Worm (Caenorhabditis elegans): ENCODE results near the gene W06A7.2.

Gene W06A7.2

DNA sequence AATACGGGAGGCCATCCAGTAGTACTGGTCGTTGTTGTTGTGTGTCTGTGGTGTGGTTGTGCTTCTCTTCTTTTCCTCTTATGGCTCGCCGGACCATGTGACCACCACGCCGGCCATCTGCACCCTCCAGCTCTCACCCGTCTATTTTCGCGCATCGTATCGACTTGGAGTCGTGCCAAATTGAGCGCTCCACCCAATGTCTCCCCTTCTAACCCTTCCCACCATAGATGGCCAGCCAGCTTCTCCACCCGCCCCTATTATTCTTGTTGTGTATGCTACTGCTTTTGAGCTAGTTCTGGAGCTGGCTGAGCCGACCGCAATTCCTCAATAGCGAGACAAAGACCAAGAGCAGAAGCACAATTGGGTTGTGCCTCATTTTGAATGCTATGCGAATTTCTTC, 11.6 kb downstream of the W06A7.2 start:
- no peak for TF ChIP-seq egl-5 (tag; optimal IDR thresholded peaks at IDR 0.05)
- TF ChIP-seq tbx-2 (tag; optimal IDR thresholded peaks at IDR 0.05): no peak
- peak; percentile 70 for TF ChIP-seq hmg-11 (tag; optimal IDR thresholded peaks at IDR 0.05)
- TF ChIP-seq mdl-1 (tag; optimal IDR thresholded peaks at IDR 0.05): peak; percentile 50
- no peak for TF ChIP-seq ZK546.5 (tag; optimal IDR thresholded peaks at IDR 0.05)
- no peak for TF ChIP-seq nhr-11 (tag; optimal IDR thresholded peaks at IDR 0.05)
- no peak for TF ChIP-seq lin-15B (tag; optimal IDR thresholded peaks at IDR 0.05)
- no peak for TF ChIP-seq ztf-4 (tag; optimal IDR thresholded peaks at IDR 0.05)
- no peak for TF ChIP-seq nhr-77 (tag; optimal IDR thresholded peaks at IDR 0.05)
- TF ChIP-seq nhr-28 (tag; optimal IDR thresholded peaks at IDR 0.05): no peak
- no peak for TF ChIP-seq ceh-82 (tag; optimal IDR thresholded peaks at IDR 0.05)
- no peak for TF ChIP-seq nhr-76 (tag; optimal IDR thresholded peaks at IDR 0.05)
- peak; percentile 84 for TF ChIP-seq lin-39 (tag; optimal IDR thresholded peaks at IDR 0.05)
- TF ChIP-seq nhr-43 (tag; optimal IDR thresholded peaks at IDR 0.05; ENCODE audit: poor library complexity, severe bottlenecking): no peak
- TF ChIP-seq ceh-16 (tag; optimal IDR thresholded peaks at IDR 0.05): no peak
- no peak for TF ChIP-seq unc-39 (tag; optimal IDR thresholded peaks at IDR 0.05)
- TF ChIP-seq nfya-1 (tag; optimal IDR thresholded peaks at IDR 0.05; ENCODE audit: insufficient read depth): peak; percentile 71
- no peak for TF ChIP-seq skn-1 (tag; optimal IDR thresholded peaks at IDR 0.05)
- TF ChIP-seq sea-2 (GFP tag; optimal IDR thresholded peaks at IDR 0.05): no peak
- TF ChIP-seq elt-1 (tag; optimal IDR thresholded peaks at IDR 0.05): no peak
- no peak for TF ChIP-seq pqm-1 (tag; optimal IDR thresholded peaks at IDR 0.05)
- TF ChIP-seq ztf-11 (tag; optimal IDR thresholded peaks at IDR 0.05): no peak
- TF ChIP-seq daf-12 (tag; optimal IDR thresholded peaks at IDR 0.05): no peak
- TF ChIP-seq nhr-25 (tag; optimal IDR thresholded peaks at IDR 0.05): no peak
- TF ChIP-seq ceh-28 (tag; optimal IDR thresholded peaks at IDR 0.05): no peak

DNA sequence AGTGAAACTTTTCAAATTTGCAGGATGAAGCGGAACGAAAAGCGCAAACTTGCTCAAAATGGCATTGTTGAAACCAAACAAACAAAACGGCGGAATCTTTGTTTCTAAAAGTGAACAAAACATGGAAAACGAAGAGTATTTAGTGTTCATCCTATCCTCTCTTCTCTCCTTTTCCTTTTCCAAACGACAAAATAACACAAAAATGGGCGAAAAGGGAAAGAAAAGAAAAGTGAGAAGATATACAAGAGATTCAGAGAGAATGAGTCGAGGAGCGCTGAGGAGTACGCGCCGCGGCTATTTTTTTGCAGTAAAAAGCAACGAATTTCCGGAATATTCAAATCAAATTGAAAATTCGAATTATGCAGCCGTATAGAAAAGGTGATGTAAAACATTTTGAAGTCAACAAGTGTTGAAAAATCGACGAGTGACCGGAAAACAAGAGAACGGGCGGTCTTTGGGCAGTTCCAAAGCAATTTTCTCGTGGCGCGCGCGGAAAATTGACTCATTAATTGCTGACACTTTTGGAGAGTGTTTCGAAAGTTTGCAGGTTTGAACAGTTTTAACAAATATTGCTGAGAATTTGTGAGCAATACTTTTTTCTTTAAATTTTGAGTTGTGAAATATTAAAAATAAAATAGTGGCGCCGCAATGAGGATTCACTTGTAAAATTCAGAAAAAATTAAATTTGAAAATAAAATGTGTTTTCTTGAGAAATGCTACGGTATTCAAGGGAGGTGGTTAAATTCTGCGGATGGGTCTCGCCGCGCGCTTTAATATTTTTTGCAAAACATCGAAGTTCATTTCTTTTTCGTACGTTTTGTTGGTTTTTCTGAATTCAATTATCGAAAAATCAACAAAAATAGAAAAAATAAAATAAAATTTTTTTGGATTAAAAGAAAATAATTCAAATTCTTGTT, 13.7 kb downstream of the W06A7.2 start:
- TF ChIP-seq eor-1 (tag; optimal IDR thresholded peaks at IDR 0.05) (no peak), zag-1 (tag; optimal IDR thresholded peaks at IDR 0.05) (no peak), lsy-12 (tag; optimal IDR thresholded peaks at IDR 0.05) (no peak), nhr-237 (tag; optimal IDR thresholded peaks at IDR 0.05) (no peak), nhr-25 (tag; optimal IDR thresholded peaks at IDR 0.05) (no peak), elt-2 (tag; optimal IDR thresholded peaks at IDR 0.05) (no peak), ztf-11 (tag; optimal IDR thresholded peaks at IDR 0.05) (no peak), nhr-11 (tag; optimal IDR thresholded peaks at IDR 0.05) (no peak), nhr-28 (tag; optimal IDR thresholded peaks at IDR 0.05) (no peak), fkh-10 (GFP tag; optimal IDR thresholded peaks at IDR 0.05) (no peak)

DNA sequence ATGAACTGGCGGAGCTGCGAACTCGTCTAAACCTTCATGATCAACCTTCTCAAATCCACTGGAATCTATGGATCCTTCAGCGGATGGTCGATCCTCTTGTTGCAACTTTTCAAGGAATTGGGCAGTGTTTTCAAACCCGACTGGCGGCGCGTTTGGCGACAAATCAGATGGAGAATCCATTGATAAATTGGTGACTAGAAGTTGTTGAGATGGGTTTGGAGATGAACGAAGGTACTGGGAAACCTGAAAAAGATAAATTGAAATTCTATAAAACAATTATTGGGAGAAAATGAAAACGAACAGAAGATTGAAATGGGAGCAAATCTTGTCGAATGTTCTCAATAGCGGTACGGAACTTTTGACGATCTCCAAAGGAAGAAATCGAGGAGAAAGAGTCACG, 16.5 kb downstream of the W06A7.2 start:
- TF ChIP-seq aly-2 (tag; optimal IDR thresholded peaks at IDR 0.05) (no peak), ceh-9 (tag; optimal IDR thresholded peaks at IDR 0.05) (no peak), egl-5 (tag; optimal IDR thresholded peaks at IDR 0.05) (no peak), elt-2 (tag; optimal IDR thresholded peaks at IDR 0.05) (no peak)

DNA sequence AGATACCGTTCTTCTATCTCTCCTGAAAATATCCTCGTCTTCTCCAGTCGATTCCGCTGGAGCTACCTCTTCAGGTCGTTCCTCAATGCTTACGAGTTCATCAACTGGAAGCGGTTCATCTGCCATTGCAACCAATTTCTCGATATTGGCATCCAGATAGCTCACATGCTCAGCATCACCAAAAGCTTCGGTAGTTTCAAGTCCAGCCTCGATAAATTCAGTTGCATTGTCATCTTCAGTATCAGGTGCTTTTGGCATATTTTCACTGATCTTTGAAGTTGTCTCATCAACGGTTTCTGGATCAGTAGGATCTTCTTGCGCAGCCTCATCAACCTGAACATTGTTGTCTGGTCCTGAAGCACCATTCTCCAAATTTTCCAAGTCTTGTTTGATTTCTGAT, 20.0 kb downstream of the W06A7.2 start:
- no peak for TF ChIP-seq ZK546.5 (tag; optimal IDR thresholded peaks at IDR 0.05)
- TF ChIP-seq ztf-11 (tag; optimal IDR thresholded peaks at IDR 0.05): no peak
- TF ChIP-seq fkh-10 (GFP tag; optimal IDR thresholded peaks at IDR 0.05): no peak

DNA sequence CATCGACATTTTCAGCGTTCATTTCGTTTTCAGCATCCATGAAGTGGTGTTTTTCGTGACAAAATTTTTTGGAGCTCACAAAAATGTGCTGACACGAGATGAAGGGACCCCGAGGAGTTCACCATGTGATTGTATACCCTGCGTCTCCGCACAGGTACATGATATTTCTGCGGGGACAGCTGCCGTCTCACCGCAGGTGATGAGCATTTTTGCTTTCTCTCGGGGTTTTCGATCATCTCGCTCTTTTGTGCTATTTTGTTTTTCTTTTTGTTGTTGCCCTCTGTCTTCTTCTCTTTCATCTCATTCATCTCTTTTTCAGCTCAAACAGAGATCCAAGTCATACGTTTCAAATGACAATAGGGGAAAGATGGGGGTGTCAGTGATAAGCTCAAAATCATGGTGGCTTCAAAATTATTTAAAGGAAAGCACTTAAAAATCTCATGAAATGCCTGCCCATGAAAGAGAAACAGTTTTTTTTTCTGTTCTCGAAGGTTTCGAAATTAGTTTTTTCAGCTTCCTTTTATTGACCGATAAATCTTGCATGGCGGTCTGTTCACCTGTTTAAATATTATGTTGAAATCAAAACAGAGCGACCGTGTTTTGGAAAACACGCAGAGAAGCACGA, 25.8 kb downstream of the W06A7.2 start, which contains the start of gene ret-1:
ret-1 (minus strand) TSS at position 123 of the 625 bp plus-strand sequence.
- TF ChIP-seq nhr-237 (tag; optimal IDR thresholded peaks at IDR 0.05): no peak
- no peak for TF ChIP-seq fkh-10 (GFP tag; optimal IDR thresholded peaks at IDR 0.05)
- TF ChIP-seq ceh-16 (tag; optimal IDR thresholded peaks at IDR 0.05): no peak
- TF ChIP-seq egl-5 (tag; optimal IDR thresholded peaks at IDR 0.05): peak; percentile 65
- TF ChIP-seq unc-39 (tag; optimal IDR thresholded peaks at IDR 0.05): no peak
- peak; percentile 42 for TF ChIP-seq lsy-12 (tag; optimal IDR thresholded peaks at IDR 0.05)
- peak; percentile 38 for TF ChIP-seq nfya-1 (tag; optimal IDR thresholded peaks at IDR 0.05; ENCODE audit: insufficient read depth)
- peak; percentile 14 for TF ChIP-seq elt-2 (tag; optimal IDR thresholded peaks at IDR 0.05)
- no peak for TF ChIP-seq nhr-76 (tag; optimal IDR thresholded peaks at IDR 0.05)
- TF ChIP-seq lin-39 (tag; optimal IDR thresholded peaks at IDR 0.05): peak; percentile 43
- TF ChIP-seq ama-1 (optimal IDR thresholded peaks at IDR 0.05): peak; percentile 66
- TF ChIP-seq ZK546.5 (tag; optimal IDR thresholded peaks at IDR 0.05): no peak
- no peak for TF ChIP-seq jun-1 (tag; optimal IDR thresholded peaks at IDR 0.05)

All from whole organism, L3 larva.